Worm (Caenorhabditis elegans) whole organism, L2 larva: Measurements from ENCODE around the gene elo-1.

ENCODE experiments used
- C34F6.9 ChIP-seq: fragments of 150-350 bp; optimal IDR thresholded peaks from 2 replicates; lab custom pipeline; 2014; ENCODE audit warnings: missing biosample characterization, missing genetic modification characterization
- F13H6.1 ChIP-seq: sonication (generic microtip); optimal IDR thresholded peaks from 2 replicates; lab custom pipeline; 2016; ENCODE audit warnings: missing genetic modification characterization, missing compliant biosample characterization
- R02D3.7 ChIP-seq: fragments of 150-350 bp; optimal IDR thresholded peaks from 2 replicates; lab custom pipeline; 2014; ENCODE audit warnings: missing biosample characterization, missing genetic modification characterization
- alr-1 ChIP-seq: fragments of 150-350 bp; optimal IDR thresholded peaks from 2 replicates; lab custom pipeline; 2014; ENCODE audit warnings: missing biosample characterization, missing genetic modification characterization
- aly-2 ChIP-seq: fragments of 150-350 bp; optimal IDR thresholded peaks from 2 replicates; lab custom pipeline; 2014; ENCODE audit warnings: missing biosample characterization, missing genetic modification characterization
- ama-1 ChIP-seq: fragments of 150-350 bp; optimal IDR thresholded peaks from 2 replicates; lab custom pipeline; 2018; ENCODE audit warnings: inconsistent platforms
- blmp-1 ChIP-seq: sonication (generic microtip); optimal IDR thresholded peaks from 2 replicates; lab custom pipeline; 2017; ENCODE audit warnings: missing genetic modification characterization, mild to moderate bottlenecking, missing compliant biosample characterization, antibody characterized with exemption, moderate library complexity; ENCODE audit not compliant: insufficient read depth
- ceh-82 ChIP-seq: fragments of 150-350 bp; optimal IDR thresholded peaks from 2 replicates; lab custom pipeline; 2014; ENCODE audit warnings: missing biosample characterization, missing genetic modification characterization
- crh-2 ChIP-seq: sonication (generic microtip); optimal IDR thresholded peaks from 2 replicates; lab custom pipeline; 2017; ENCODE audit warnings: missing biosample characterization, missing genetic modification characterization
- dmd-4 ChIP-seq: sonication (generic microtip); optimal IDR thresholded peaks from 2 replicates; lab custom pipeline; 2017; ENCODE audit warnings: missing biosample characterization, missing genetic modification characterization
- egl-27 ChIP-seq: sonication (generic microtip); optimal IDR thresholded peaks from 3 replicates; lab custom pipeline; 2017; ENCODE audit warnings: missing biosample characterization, missing genetic modification reagents, missing genetic modification characterization
- elt-1 ChIP-seq: fragments of 150-350 bp; optimal IDR thresholded peaks from 2 replicates; lab custom pipeline; 2014; ENCODE audit warnings: missing biosample characterization, missing genetic modification characterization
- fos-1 ChIP-seq: fragments of 150-350 bp; optimal IDR thresholded peaks from 2 replicates; lab custom pipeline; 2014; ENCODE audit warnings: missing biosample characterization, missing genetic modification characterization
- gmeb-1 ChIP-seq: fragments of 150-350 bp; optimal IDR thresholded peaks from 2 replicates; lab custom pipeline; 2014; ENCODE audit warnings: missing biosample characterization, missing genetic modification characterization
- lin-11 ChIP-seq: fragments of 150-350 bp; sonication (generic microtip); optimal IDR thresholded peaks from 2 replicates; lab custom pipeline; 2014; ENCODE audit warnings: missing biosample characterization, missing genetic modification characterization, inconsistent platforms, mixed read lengths
- lin-13 ChIP-seq: fragments of 150-350 bp; optimal IDR thresholded peaks from 2 replicates; lab custom pipeline; 2014; ENCODE audit warnings: missing biosample characterization, missing genetic modification reagents, missing genetic modification characterization
- lin-39 ChIP-seq: fragments of 150-350 bp; optimal IDR thresholded peaks from 2 replicates; lab custom pipeline; 2014; ENCODE audit warnings: missing biosample characterization, missing genetic modification reagents, missing genetic modification characterization
- lsy-2 ChIP-seq, 2 experiments: fragments of 150-350 bp in 1 of 2; sonication (generic microtip) in 1 of 2; optimal IDR thresholded peaks; 2 replicates each; lab custom pipeline; 2014 to 2017; ENCODE audit warnings: missing biosample characterization in 2 of 2, missing genetic modification characterization in 2 of 2
- mbf-1 ChIP-seq: sonication (generic microtip); optimal IDR thresholded peaks from 2 replicates; lab custom pipeline; 2017; ENCODE audit warnings: missing biosample characterization, missing genetic modification characterization
- mdl-1 ChIP-seq, 2 experiments: fragments of 150-350 bp in 1 of 2; sonication (generic microtip) in 1 of 2; optimal IDR thresholded peaks; 2 replicates each; lab custom pipeline; 2017; ENCODE audit warnings: missing biosample characterization in 2 of 2, missing genetic modification characterization in 2 of 2
- nhr-10 ChIP-seq: sonication (generic microtip); optimal IDR thresholded peaks from 2 replicates; lab custom pipeline; 2017; ENCODE audit warnings: missing biosample characterization, missing genetic modification characterization
- nhr-11 ChIP-seq: fragments of 150-350 bp; optimal IDR thresholded peaks from 2 replicates; lab custom pipeline; 2014; ENCODE audit warnings: missing biosample characterization, missing genetic modification characterization
- nhr-129 ChIP-seq: fragments of 150-350 bp; optimal IDR thresholded peaks from 2 replicates; lab custom pipeline; 2014; ENCODE audit warnings: missing biosample characterization, missing genetic modification characterization
- nhr-21 ChIP-seq: fragments of 150-350 bp; optimal IDR thresholded peaks from 2 replicates; lab custom pipeline; 2014; ENCODE audit warnings: missing biosample characterization, missing genetic modification characterization
- nhr-23 ChIP-seq: fragments of 150-350 bp; optimal IDR thresholded peaks from 2 replicates; lab custom pipeline; 2014; ENCODE audit warnings: missing biosample characterization, missing genetic modification reagents, missing genetic modification characterization
- nhr-237 ChIP-seq: fragments of 150-350 bp; optimal IDR thresholded peaks from 2 replicates; lab custom pipeline; 2014; ENCODE audit warnings: missing biosample characterization, missing genetic modification characterization
- nhr-25 ChIP-seq: fragments of 150-350 bp; sonication (generic microtip); optimal IDR thresholded peaks from 3 replicates; lab custom pipeline; 2014; ENCODE audit warnings: missing biosample characterization, missing genetic modification characterization
- nhr-6 ChIP-seq: fragments of 150-350 bp; optimal IDR thresholded peaks from 2 replicates; lab custom pipeline; 2014; ENCODE audit warnings: missing biosample characterization, missing genetic modification characterization
- nhr-77 ChIP-seq: fragments of 150-350 bp; optimal IDR thresholded peaks from 2 replicates; lab custom pipeline; 2014; ENCODE audit warnings: missing biosample characterization, missing genetic modification characterization
- peb-1 ChIP-seq: fragments of 150-350 bp; optimal IDR thresholded peaks from 2 replicates; lab custom pipeline; 2014; ENCODE audit warnings: missing biosample characterization, missing genetic modification characterization
- skn-1 ChIP-seq: sonication (generic microtip); optimal IDR thresholded peaks from 2 replicates; lab custom pipeline; 2017; ENCODE audit warnings: missing biosample characterization, missing genetic modification characterization
- sma-3 ChIP-seq: sonication (generic microtip); optimal IDR thresholded peaks from 2 replicates; lab custom pipeline; 2016; ENCODE audit warnings: missing genetic modification reagents, missing genetic modification characterization, missing compliant biosample characterization
- sma-9 ChIP-seq, 2 experiments: fragments of 150-350 bp in 1 of 2; sonication (generic microtip) in 1 of 2; optimal IDR thresholded peaks; 2 replicates each; lab custom pipeline; 2014 to 2016; ENCODE audit warnings: missing genetic modification characterization in 2 of 2, mild to moderate bottlenecking in 1 of 2, missing biosample characterization in 1 of 2, missing compliant biosample characterization in 1 of 2, missing genetic modification reagents in 1 of 2, moderate library complexity in 1 of 2
- snpc-4 ChIP-seq: fragments of 150-350 bp; optimal IDR thresholded peaks from 2 replicates; lab custom pipeline; 2014; ENCODE audit warnings: missing biosample characterization, missing genetic modification characterization
- unc-55 ChIP-seq: fragments of 150-350 bp; sonication (generic microtip); optimal IDR thresholded peaks from 3 replicates; lab custom pipeline; 2014; ENCODE audit warnings: missing biosample characterization, missing genetic modification reagents, missing genetic modification characterization
- unc-62 ChIP-seq: fragments of 150-350 bp; optimal IDR thresholded peaks from 2 replicates; lab custom pipeline; 2014; ENCODE audit warnings: missing biosample characterization, missing genetic modification reagents, missing genetic modification characterization
- zag-1 ChIP-seq: fragments of 150-350 bp; optimal IDR thresholded peaks from 2 replicates; lab custom pipeline; 2014; ENCODE audit warnings: missing biosample characterization, missing genetic modification characterization
- ztf-11 ChIP-seq: sonication (generic microtip); optimal IDR thresholded peaks from 2 replicates; lab custom pipeline; 2017; ENCODE audit warnings: missing biosample characterization, missing genetic modification characterization
- ztf-4 ChIP-seq: fragments of 150-350 bp; optimal IDR thresholded peaks from 2 replicates; lab custom pipeline; 2014; ENCODE audit warnings: missing biosample characterization, missing genetic modification characterization

Gene elo-1

DNA sequence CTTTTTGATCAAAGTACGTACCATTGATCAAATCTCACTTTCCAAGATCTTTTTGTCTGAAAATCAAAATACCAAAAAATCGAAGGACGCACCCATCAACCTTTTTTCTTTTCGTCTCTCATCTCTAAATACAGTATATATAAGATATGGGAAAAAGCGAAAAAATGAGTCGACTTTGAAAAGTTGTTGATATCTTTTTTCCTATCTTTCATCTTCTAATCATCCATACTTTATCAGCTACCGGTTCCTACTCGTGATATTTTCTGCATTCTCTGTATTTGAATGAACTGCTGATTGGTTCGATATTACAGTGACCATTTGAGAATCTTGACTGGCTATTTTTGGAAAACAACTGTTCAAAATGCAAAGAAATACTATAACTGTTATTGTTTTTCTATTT lies 9.3 kb upstream of the elo-1 start, which contains the start of gene C33A12.19 (continued):
- TF ChIP-seq ama-1 (lab: Kevin White, UChicago) (no peak), lin-11 (tag; lab: Kevin White, UChicago) (no peak), ztf-4 (no peak), R02D3.7 (no peak), alr-1 (no peak), zag-1 (tag; lab: Kevin White, UChicago) (no peak), skn-1 (tag; lab: Kevin White, UChicago) (no peak), F13H6.1 (tag; lab: Kevin White, UChicago) (no peak), ceh-82 (tag; lab: Kevin White, UChicago) (no peak), snpc-4 (no peak)

DNA sequence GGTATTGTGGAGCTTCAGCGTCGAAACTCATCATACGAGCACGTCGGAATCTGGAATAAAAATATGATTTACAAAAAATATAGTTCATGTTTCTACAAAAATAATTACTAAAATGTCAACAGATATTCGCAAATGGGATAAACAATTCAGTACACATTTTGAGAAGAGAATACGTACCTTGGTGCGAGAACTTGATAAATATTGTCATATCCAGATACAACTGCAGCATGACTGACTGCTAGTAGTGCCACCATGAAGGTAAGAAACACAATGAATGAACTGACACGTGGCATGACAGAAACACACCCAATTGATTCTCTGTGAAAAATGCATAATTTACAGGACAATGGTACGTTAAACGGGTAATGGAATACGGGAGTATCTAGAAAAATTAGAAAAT lies 7.6 kb upstream of the elo-1 start, which contains the start of gene nlp-35:
TSS of gene nlp-35 (minus strand) at position 319 of the 400 bp plus-strand sequence.
- TF ChIP-seq nhr-21 (tag; lab: Kevin White, UChicago) (peak; percentile 25), gmeb-1 (tag; lab: Kevin White, UChicago) (no peak), peb-1 (no peak), nhr-23 (tag; lab: Kevin White, UChicago) (no peak), blmp-1 (tag; lab: Kevin White, UChicago) (no peak)

DNA sequence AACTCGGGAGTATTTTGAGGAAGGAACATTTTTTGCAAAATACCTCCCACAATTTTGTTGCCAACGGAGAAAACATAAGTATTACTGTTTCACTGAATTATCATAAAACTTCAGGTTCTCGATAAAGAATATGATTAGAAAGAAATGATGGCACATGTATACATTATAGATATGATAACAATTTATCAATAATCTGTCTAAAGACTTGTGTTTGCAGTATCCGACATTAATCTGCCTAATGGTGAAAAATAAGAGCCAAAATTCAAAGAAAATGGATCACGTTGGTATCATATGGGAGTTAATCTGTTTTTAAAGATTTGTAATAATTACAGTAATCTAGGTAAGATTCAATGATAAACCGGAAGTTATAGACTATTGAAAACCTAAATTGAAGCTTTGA lies 5.5 kb upstream of the elo-1 start:
- TF ChIP-seq skn-1 (tag; lab: Kevin White, UChicago) (no peak), blmp-1 (tag; lab: Kevin White, UChicago) (no peak), nhr-129 (no peak), lin-11 (tag; lab: Kevin White, UChicago) (no peak), nhr-23 (tag; lab: Kevin White, UChicago) (no peak), R02D3.7 (no peak), ztf-4 (no peak), fos-1 (no peak), mdl-1 (tag; optimal IDR thresholded peaks at IDR 0.05; lab: Kevin White, UChicago) (no peak), ztf-11 (tag; lab: Kevin White, UChicago) (no peak), gmeb-1 (tag; lab: Kevin White, UChicago) (no peak), nhr-10 (tag; lab: Kevin White, UChicago) (no peak), egl-27 (tag; lab: Kevin White, UChicago) (no peak), nhr-77 (tag; lab: Kevin White, UChicago) (no peak), aly-2 (tag; lab: Kevin White, UChicago) (no peak)
- TF ChIP-seq, all 48 proteins: peak for 0

DNA sequence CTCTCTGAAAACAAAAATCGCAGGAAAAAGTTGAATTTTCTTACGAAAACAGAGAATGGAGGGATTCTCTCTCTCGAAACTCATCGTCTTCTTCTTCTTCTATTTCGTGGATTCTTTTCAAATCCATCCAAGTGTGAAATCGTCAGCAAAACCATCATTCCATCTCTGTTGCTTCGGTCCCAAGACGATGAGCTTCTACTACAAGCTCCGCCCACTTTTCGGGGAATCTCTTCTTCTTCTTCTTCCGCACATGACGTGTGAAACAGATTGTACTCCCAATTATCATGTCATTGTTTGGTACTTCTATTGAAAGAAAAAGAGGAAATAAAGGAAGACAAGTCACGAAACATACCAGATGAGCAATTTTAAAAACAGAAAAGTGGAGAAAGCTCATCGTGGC lies 3.0 kb upstream of the elo-1 start:
- TF ChIP-seq nhr-6 (tag; lab: Kevin White, UChicago): no peak
- TF ChIP-seq lsy-2 (tag; optimal IDR thresholded peaks at IDR 0.05; lab: Kevin White, UChicago): no peak
- no peak for TF ChIP-seq nhr-23 (tag; lab: Kevin White, UChicago)

DNA sequence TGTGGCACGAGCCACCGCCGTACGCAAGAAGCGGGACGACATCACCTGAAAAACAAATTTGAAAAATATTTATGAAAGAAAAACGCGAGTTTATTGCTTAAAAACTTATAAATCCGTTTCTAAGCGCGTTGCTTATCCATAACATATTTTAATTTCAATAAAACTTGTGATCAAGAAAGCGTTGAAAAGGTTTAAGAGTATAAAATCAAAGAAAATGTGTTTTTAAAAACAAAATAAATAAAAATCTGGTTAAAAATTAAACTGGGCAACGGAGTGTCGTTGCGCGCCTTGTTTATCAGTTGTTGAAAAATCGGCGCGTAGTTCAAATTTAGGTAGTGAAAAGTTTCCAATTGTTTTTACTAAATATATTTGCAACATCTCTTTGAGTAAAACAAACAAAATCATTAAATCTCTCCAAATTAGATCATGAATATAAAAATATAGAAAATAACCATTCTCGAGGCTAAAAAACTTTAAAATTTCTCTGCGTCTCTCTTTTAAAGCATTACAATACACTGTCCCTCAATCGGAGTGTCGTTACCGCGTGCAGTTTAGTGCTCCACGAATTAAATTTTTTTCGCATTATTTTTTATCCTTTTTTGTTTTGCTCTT lies 1.2 kb upstream of the elo-1 start, which contains the start of gene ndua-5:
TSS of gene ndua-5 (minus strand) at position 51 of the 612 bp plus-strand sequence.
- no peak for TF ChIP-seq lin-39 (tag; lab: Kevin White, UChicago)
- TF ChIP-seq nhr-25 (tag; lab: Kevin White, UChicago): peak; percentile 21
- no peak for TF ChIP-seq nhr-21 (tag; lab: Kevin White, UChicago)
- no peak for TF ChIP-seq nhr-6 (tag; lab: Kevin White, UChicago)
- no peak for TF ChIP-seq mbf-1 (tag; lab: Kevin White, UChicago)
- TF ChIP-seq nhr-237 (tag; lab: Kevin White, UChicago): no peak
- TF ChIP-seq unc-55 (GFP tag; lab: Kevin White, UChicago): peak; percentile 33
- no peak for TF ChIP-seq nhr-23 (tag; lab: Kevin White, UChicago)
- peak; percentile 87 for TF ChIP-seq gmeb-1 (tag; lab: Kevin White, UChicago)
- TF ChIP-seq fos-1: peak; percentile 6
- peak; percentile 12 for TF ChIP-seq sma-9 (GFP tag; optimal IDR thresholded peaks at IDR 0.05; lab: Kevin White, UChicago)
- no peak for TF ChIP-seq sma-9 (tag; optimal IDR thresholded peaks at IDR 0.05; lab: Kevin White, UChicago)
- TF ChIP-seq lin-13 (GFP tag; lab: Kevin White, UChicago): peak; percentile 27
- no peak for TF ChIP-seq mdl-1 (tag; optimal IDR thresholded peaks at IDR 0.05; lab: Kevin White, UChicago)
- TF ChIP-seq C34F6.9: peak; percentile 39
- TF ChIP-seq sma-3 (GFP tag; lab: Kevin White, UChicago): peak; percentile 28
- TF ChIP-seq crh-2 (tag; lab: Kevin White, UChicago): peak; percentile 36
- no peak for TF ChIP-seq alr-1
- TF ChIP-seq dmd-4: no peak
- TF ChIP-seq lsy-2 (tag; optimal IDR thresholded peaks at IDR 0.05; lab: Kevin White, UChicago): peak in 1 of 2 experiments; percentile 70
- no peak for TF ChIP-seq ztf-4
- TF ChIP-seq snpc-4: peak; percentile 68
- TF ChIP-seq elt-1 (tag; lab: Kevin White, UChicago): no peak
- TF ChIP-seq nhr-77 (tag; lab: Kevin White, UChicago): no peak
- no peak for TF ChIP-seq unc-62 (GFP tag; lab: Kevin White, UChicago)
- no peak for TF ChIP-seq nhr-11 (tag; lab: Kevin White, UChicago)
- TF ChIP-seq aly-2 (tag; lab: Kevin White, UChicago): no peak
- TF ChIP-seq, all 48 proteins: peak for 11
